Worm (Caenorhabditis elegans) whole organism, L4/young adult: Measurements from ENCODE around the gene sru-18.
"Not testable (repeated sequence)": the region's sequence is repeated elsewhere in the genome, so short reads cannot be mapped to it uniquely, and the experiment has no call there.

ENCODE experiments used
- W03F9.2 ChIP-seq: fragments of 150-350 bp; optimal IDR thresholded peaks from 2 replicates; lab custom pipeline; 2014; ENCODE audit warnings: missing biosample characterization, missing genetic modification characterization
- dao-5 ChIP-seq: sonication (generic microtip); optimal IDR thresholded peaks from 2 replicates; lab custom pipeline; 2016; ENCODE audit warnings: missing genotype, missing genetic modification characterization, moderate library complexity, missing compliant biosample characterization
- him-1 ChIP-seq: sonication (generic microtip); optimal IDR thresholded peaks from 2 replicates; lab custom pipeline; 2016; ENCODE audit warnings: missing genotype, missing genetic modification reagents, missing genetic modification characterization, missing compliant biosample characterization

DNA sequence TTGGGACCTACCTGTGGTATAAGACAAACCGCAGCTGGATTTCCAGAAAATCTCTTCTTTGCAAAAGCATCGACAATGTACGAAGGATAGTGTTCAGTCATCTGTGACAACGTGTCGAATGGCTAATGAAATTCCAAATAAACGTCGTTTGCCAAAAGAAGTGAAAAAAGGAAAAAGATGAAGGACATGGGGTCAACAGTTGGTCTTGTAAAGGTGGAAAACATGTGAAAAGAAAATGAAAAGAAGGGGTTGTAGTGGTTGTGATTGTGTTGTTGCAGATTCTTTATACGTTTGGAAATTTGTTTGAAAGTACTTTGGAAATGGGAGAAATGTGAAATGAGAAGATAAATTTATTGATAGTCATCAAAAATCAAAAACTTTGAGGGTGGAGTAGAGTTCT is 17.6 kb upstream of the sru-18 start, which contains the start of gene T04A11.4:
- TF ChIP-seq dao-5; him-1; W03F9.2 (tag; lab: Kevin White, UChicago): not testable (repeated sequence)
